Fruit fly (Drosophila melanogaster): Measurements from ENCODE around the gene CG44290.

The CG44290 gene

DNA sequence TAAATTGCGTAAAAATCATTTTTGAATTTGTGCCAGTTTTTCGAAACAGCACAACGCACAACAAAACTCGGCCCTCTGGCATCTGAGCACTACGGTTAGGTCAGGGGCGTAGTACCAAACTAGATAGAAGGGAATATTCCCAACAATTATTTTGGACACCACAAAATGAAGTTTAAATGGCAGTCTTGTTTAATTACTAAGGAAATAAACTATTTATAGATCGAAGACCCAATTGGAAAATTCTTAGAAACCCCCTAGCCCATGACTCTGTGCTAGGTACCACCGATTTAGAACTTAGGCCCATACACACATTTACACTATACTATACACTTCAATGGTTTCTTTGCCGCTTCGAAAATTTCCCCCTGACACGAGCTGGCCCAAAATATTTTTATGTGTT lies 33.7 kb downstream of the CG44290 start (continued):
- TF ChIP-seq CG2199 (GFP tag; IDR thresholded peaks at IDR 0.05) (0 out of 3 replicates have a peak, but pooled peaks have one; percentile 25), CG17829 (tag; optimal IDR thresholded peaks at IDR 0.05) (peak; percentile 54), ind (GFP tag; optimal IDR thresholded peaks at IDR 0.05) (peak; percentile 84), zen2 (GFP tag; IDR thresholded peaks at IDR 0.05; ENCODE audit: partially characterized antibody) (no peak), trh (GFP tag; optimal IDR thresholded peaks at IDR 0.05) (no peak), Hmr (GFP tag; optimal IDR thresholded peaks at IDR 0.05) (peak; percentile 74), otp (GFP tag; IDR thresholded peaks at IDR 0.05) (0 out of 3 replicates have a peak, but pooled peaks have one; percentile 38), CG30020 (tag; optimal IDR thresholded peaks at IDR 0.05) (no peak), CG9727 (GFP tag; optimal IDR thresholded peaks at IDR 0.05) (peak; percentile 43), sr (GFP tag; IDR thresholded peaks at IDR 0.05) (no peak), vvl (GFP tag; IDR thresholded peaks at IDR 0.05) (peak; percentile 82; the same call in 1 of the 2 replicates), ssp (GFP tag; IDR thresholded peaks at IDR 0.05) (peak; percentile 55), Jarid2 (GFP tag; optimal IDR thresholded peaks at IDR 0.05) (no peak), sens (GFP tag) (peak; percentile 78), CG11696 (GFP tag; IDR thresholded peaks at IDR 0.05) (peak; percentile 52; the same call in 1 of the 2 replicates), CG9609 (GFP tag; optimal IDR thresholded peaks at IDR 0.05) (peak; percentile 68), Xbp1 (GFP tag; optimal IDR thresholded peaks at IDR 0.05) (peak; percentile 73), Fer3 (tag; optimal IDR thresholded peaks at IDR 0.05) (peak; percentile 80), jigr1 (GFP tag; IDR thresholded peaks at IDR 0.05) (peak; percentile 55; the same call in 2 of the 3 replicates), CG15269 (tag; optimal IDR thresholded peaks at IDR 0.05) (peak; percentile 83), fd96Cb (tag; optimal IDR thresholded peaks at IDR 0.05) (peak; percentile 54), CG12744 (GFP tag; optimal IDR thresholded peaks at IDR 0.05) (no peak), Meics (GFP tag; optimal IDR thresholded peaks at IDR 0.05) (peak; percentile 80), hkb (optimal IDR thresholded peaks at IDR 0.05) (no peak), hkb (GFP tag; IDR thresholded peaks at IDR 0.05) (peak; percentile 80), bigmax (GFP tag; optimal IDR thresholded peaks at IDR 0.05) (no peak), CG4854 (GFP tag; optimal IDR thresholded peaks at IDR 0.05) (no peak), CG9817 (tag; optimal IDR thresholded peaks at IDR 0.05) (peak; percentile 91), bbx (GFP tag; IDR thresholded peaks at IDR 0.05; ENCODE audit: partially characterized antibody) (no peak), psq (GFP tag; optimal IDR thresholded peaks at IDR 0.05) (no peak), unc-4 (GFP tag; IDR thresholded peaks at IDR 0.05; ENCODE audit: partially characterized antibody) (no peak), fd64A (GFP tag; optimal IDR thresholded peaks at IDR 0.05) (no peak), MESR4 (GFP tag; optimal IDR thresholded peaks at IDR 0.05) (no peak), CG6689 (GFP tag; IDR thresholded peaks at IDR 0.05) (peak; percentile 71), Ravus (GFP tag; IDR thresholded peaks at IDR 0.05) (peak; percentile 72), CG8924 (tag; optimal IDR thresholded peaks at IDR 0.05) (peak; percentile 55), CG7839 (tag; optimal IDR thresholded peaks at IDR 0.05) (peak; percentile 85), CG9876 (GFP tag; optimal IDR thresholded peaks at IDR 0.05) (peak; percentile 9), Sox100B (GFP tag; optimal IDR thresholded peaks at IDR 0.05) (peak; percentile 37), CG18011 (GFP tag; optimal IDR thresholded peaks at IDR 0.05) (peak; percentile 5), CG9932 (GFP tag; IDR thresholded peaks at IDR 0.05) (peak; percentile 94), eve (GFP tag; optimal IDR thresholded peaks at IDR 0.05) (peak in 1 of 2 experiments; percentile 46), CG43689 (GFP tag; IDR thresholded peaks at IDR 0.05) (peak; percentile 43; the same call in 1 of the 2 replicates), CG13624 (GFP tag; optimal IDR thresholded peaks at IDR 0.05) (peak; percentile 88), run (tag; optimal IDR thresholded peaks at IDR 0.05) (peak; percentile 14), org-1 (GFP tag; optimal IDR thresholded peaks at IDR 0.05) (peak; percentile 49), slp2 (GFP tag; optimal IDR thresholded peaks at IDR 0.05) (peak; percentile 43), CG10654 (GFP tag; optimal IDR thresholded peaks at IDR 0.05) (peak; percentile 51), Asciz (GFP tag; optimal IDR thresholded peaks at IDR 0.05) (peak; percentile 30), Nf-YB (GFP tag; optimal IDR thresholded peaks at IDR 0.05) (peak; percentile 27), NC2β (GFP tag; optimal IDR thresholded peaks at IDR 0.05) (peak; percentile 34)
